Worm (Caenorhabditis elegans) whole organism, midembryonic: ENCODE results near the gene F10E9.3.
A peak's percentile ranks its signal among the peaks of the same experiment; 100 is the strongest.

Source experiments
- T22C8.4 ChIP-seq: fragments of 200-800 bp; sonication (Bioruptor generic); IDR thresholded peaks from 2 replicates; pipeline ENCODE4 v1.3.6; 2022; ENCODE audit warnings: missing genetic modification characterization, missing compliant biosample characterization
- cog-1 ChIP-seq: sonication (generic microtip); optimal IDR thresholded peaks from 2 replicates; lab custom pipeline; 2016; ENCODE audit warnings: missing genetic modification characterization, missing compliant biosample characterization
- flt-1 ChIP-seq: fragments of 200-800 bp; sonication (Bioruptor generic); IDR thresholded peaks from 2 replicates; pipeline ENCODE4 v1.3.6; 2022; ENCODE audit warnings: missing genetic modification characterization, missing compliant biosample characterization
- klf-2 ChIP-seq: fragments of 200-800 bp; sonication (Bioruptor generic); conservative IDR thresholded peaks from 2 replicates; pipeline ENCODE4 v1.3.6; 2022; ENCODE audit warnings: missing genetic modification reagents, missing genetic modification characterization, missing compliant biosample characterization
- med-1 ChIP-seq: sonication (generic microtip); optimal IDR thresholded peaks from 2 replicates; lab custom pipeline; 2017; ENCODE audit warnings: missing genetic modification characterization, mild to moderate bottlenecking, missing compliant biosample characterization, antibody characterized with exemption, missing genetic modification reagents; ENCODE audit not compliant: insufficient read depth
- ref-1 ChIP-seq: fragments of 200-800 bp; sonication (Bioruptor generic); conservative IDR thresholded peaks from 2 replicates; pipeline ENCODE4 v1.3.6; 2022; ENCODE audit warnings: missing genetic modification reagents, missing genetic modification characterization, missing compliant biosample characterization
- tab-1 ChIP-seq: fragments of 200-800 bp; sonication (Bioruptor generic); IDR thresholded peaks from 2 replicates; pipeline ENCODE4 v1.3.6; 2022; ENCODE audit warnings: missing genetic modification characterization, missing compliant biosample characterization
- ztf-23 ChIP-seq: fragments of 200-800 bp; sonication (Bioruptor generic); IDR thresholded peaks from 2 replicates; pipeline ENCODE4 v1.3.6; 2022; ENCODE audit warnings: missing genetic modification reagents, missing genetic modification characterization, missing compliant biosample characterization
- ztf-29 ChIP-seq: fragments of 200-800 bp; sonication (Bioruptor generic); IDR thresholded peaks from 2 replicates; pipeline ENCODE4 v1.3.6; 2022; ENCODE audit warnings: missing genetic modification reagents, missing genetic modification characterization, missing compliant biosample characterization

DNA sequence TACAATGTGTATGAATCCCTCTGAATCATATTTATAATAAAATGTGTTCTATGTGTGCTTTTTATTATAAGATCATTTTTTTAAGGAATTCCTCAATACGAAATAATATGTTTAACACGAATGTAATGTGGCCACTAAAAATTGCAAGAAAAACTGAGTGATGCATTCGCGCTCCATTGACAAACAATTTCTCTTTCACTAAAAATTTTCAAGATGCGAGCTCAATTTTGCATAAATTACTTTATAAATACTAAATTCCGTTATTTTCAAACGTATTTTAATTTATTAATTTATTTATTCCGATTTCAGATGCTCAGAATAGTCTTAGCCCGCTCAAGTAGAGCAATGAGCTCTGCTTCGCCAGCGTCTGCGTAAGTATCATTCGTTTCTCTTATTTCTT is 45.1 kb upstream of the F10E9.3 start, which contains the start of gene mrps-9:
- TF ChIP-seq T22C8.4 (GFP tag; lab: Robert Waterston, UW): no peak
- TF ChIP-seq tab-1 (GFP tag; lab: Robert Waterston, UW): no peak
- TF ChIP-seq ref-1: no peak
- 0 out of 2 replicates have a peak, but pooled peaks have one; percentile 23 for TF ChIP-seq flt-1 (GFP tag; lab: Robert Waterston, UW)
- no peak for TF ChIP-seq ztf-29 (GFP tag; lab: Robert Waterston, UW)
- no peak for TF ChIP-seq cog-1 (tag; lab: Kevin White, UChicago)
- TF ChIP-seq ztf-23 (GFP tag; lab: Robert Waterston, UW): no peak
- TF ChIP-seq med-1 (GFP tag; lab: Kevin White, UChicago): no peak
- no peak for TF ChIP-seq klf-2 (GFP tag; lab: Robert Waterston, UW)
